Comparison of ENCODE assay signal across 3 fruit fly cellular contexts in genomic region chr3L:6263470-6263869, dm6.
TF ChIP-seq lines count a peak whose summit lies in the region.

No protein-coding gene starts in this region.

- TF ChIP-seq CTCF in whole organism, embryonic (GFP tag; optimal IDR thresholded peaks at IDR 0.05; lab: Kevin White, UChicago), result no peak

TF ChIP-seq in whole organism, embryonic, 481 proteins besides CTCF, POLR2A, EP300 and RAD21:
- TF ChIP-seq Stat92E (GFP tag; optimal IDR thresholded peaks at IDR 0.05; lab: Kevin White, UChicago) (no peak), CG4424 (GFP tag; optimal IDR thresholded peaks at IDR 0.05; lab: Kevin White, UChicago) (no peak), Drgx (GFP tag; IDR thresholded peaks at IDR 0.05; lab: Robert Waterston, UW) (0 out of 2 replicates have a peak, but pooled peaks have one; percentile 37), CG7963 (GFP tag; IDR thresholded peaks at IDR 0.05; lab: Robert Waterston, UW; ENCODE audit: partially characterized antibody) (0 out of 3 replicates have a peak, but pooled peaks have one; percentile 29), trh (GFP tag; optimal IDR thresholded peaks at IDR 0.05; lab: Kevin White, UChicago) (no peak), ci (GFP tag; IDR thresholded peaks at IDR 0.05; lab: Robert Waterston, UW) (0 out of 3 replicates have a peak, but pooled peaks have one; percentile 8), CG9609 (GFP tag; optimal IDR thresholded peaks at IDR 0.05; lab: Kevin White, UChicago) (no peak)

TF ChIP-seq in whole organism, prepupa, 60 proteins besides CTCF, POLR2A, EP300 and RAD21 (continues in another document):
- TF ChIP-seq eg (GFP tag; IDR thresholded peaks at IDR 0.05; lab: Robert Waterston, UW) (peak; percentile 37; the same call in 1 of the 3 replicates), CG10669 (GFP tag; optimal IDR thresholded peaks at IDR 0.05; lab: Kevin White, UChicago) (no peak), Smox (GFP tag; optimal IDR thresholded peaks at IDR 0.05; lab: Kevin White, UChicago) (no peak), dsx (GFP tag; optimal IDR thresholded peaks at IDR 0.05; lab: Kevin White, UChicago; ENCODE audit: poor library complexity, severe bottlenecking) (no peak), CG6163 (GFP tag; IDR thresholded peaks at IDR 0.05; lab: Robert Waterston, UW) (no peak), CG32006 (GFP tag; optimal IDR thresholded peaks at IDR 0.05; lab: Kevin White, UChicago) (peak; percentile 81), vri (GFP tag; optimal IDR thresholded peaks at IDR 0.05; lab: Kevin White, UChicago) (no peak), Eip78C (GFP tag; lab: Kevin White, UChicago) (peak; percentile 58), Ets21C (GFP tag; optimal IDR thresholded peaks at IDR 0.05; lab: Kevin White, UChicago) (no peak), lz (GFP tag; optimal IDR thresholded peaks at IDR 0.05; lab: Kevin White, UChicago) (no peak), CG8632 (GFP tag; optimal IDR thresholded peaks at IDR 0.05; lab: Kevin White, UChicago) (no peak), achi (GFP tag; optimal IDR thresholded peaks at IDR 0.05; lab: Kevin White, UChicago) (peak; percentile 4), CG8319 (GFP tag; optimal IDR thresholded peaks at IDR 0.05; lab: Kevin White, UChicago) (no peak), CG11902 (GFP tag; optimal IDR thresholded peaks at IDR 0.05; lab: Kevin White, UChicago) (no peak), CG6276 (GFP tag; optimal IDR thresholded peaks at IDR 0.05; lab: Kevin White, UChicago) (peak; percentile 39), CG4318 (GFP tag; optimal IDR thresholded peaks at IDR 0.05; lab: Kevin White, UChicago) (peak; percentile 56), Blimp-1 (GFP tag; optimal IDR thresholded peaks at IDR 0.05; lab: Kevin White, UChicago) (no peak), CG3919 (GFP tag; optimal IDR thresholded peaks at IDR 0.05; lab: Kevin White, UChicago) (no peak), Eip93F (GFP tag; optimal IDR thresholded peaks at IDR 0.05; lab: Kevin White, UChicago) (no peak), CG6808 (GFP tag; optimal IDR thresholded peaks at IDR 0.05; lab: Kevin White, UChicago) (no peak), Ets96B (tag; optimal IDR thresholded peaks at IDR 0.05; lab: Kevin White, UChicago) (no peak), pdm3 (GFP tag; optimal IDR thresholded peaks at IDR 0.05; lab: Kevin White, UChicago) (no peak), salr (GFP tag; optimal IDR thresholded peaks at IDR 0.05; lab: Kevin White, UChicago) (peak in 1 of 2 experiments; percentile 47), Lpt (GFP tag; optimal IDR thresholded peaks at IDR 0.05; lab: Kevin White, UChicago) (no peak), CG6792 (GFP tag; optimal IDR thresholded peaks at IDR 0.05; lab: Kevin White, UChicago) (no peak), net (GFP tag; optimal IDR thresholded peaks at IDR 0.05; lab: Kevin White, UChicago) (peak; percentile 17), CG9139 (GFP tag; optimal IDR thresholded peaks at IDR 0.05; lab: Kevin White, UChicago) (no peak), dac (GFP tag; optimal IDR thresholded peaks at IDR 0.05; lab: Kevin White, UChicago) (peak; percentile 12), OdsH (GFP tag; optimal IDR thresholded peaks at IDR 0.05; lab: Kevin White, UChicago) (peak; percentile 4), CG3032 (tag; optimal IDR thresholded peaks at IDR 0.05; lab: Kevin White, UChicago) (no peak), Sox14 (GFP tag; optimal IDR thresholded peaks at IDR 0.05; lab: Kevin White, UChicago) (no peak), CG31627 (GFP tag; optimal IDR thresholded peaks at IDR 0.05; lab: Kevin White, UChicago) (no peak), Eip75B (GFP tag; optimal IDR thresholded peaks at IDR 0.05; lab: Kevin White, UChicago) (no peak), CG6854 (GFP tag; optimal IDR thresholded peaks at IDR 0.05; lab: Kevin White, UChicago) (no peak), fd59A (GFP tag; optimal IDR thresholded peaks at IDR 0.05; lab: Kevin White, UChicago) (no peak), CG15336 (GFP tag; IDR thresholded peaks at IDR 0.05; lab: Robert Waterston, UW) (peak; percentile 72), CG11762 (GFP tag; optimal IDR thresholded peaks at IDR 0.05; lab: Kevin White, UChicago; ENCODE audit: insufficient read depth) (no peak), CG11294 (GFP tag; IDR thresholded peaks at IDR 0.05; lab: Robert Waterston, UW) (no peak), CG16779 (tag; optimal IDR thresholded peaks at IDR 0.05; lab: Kevin White, UChicago) (no peak), ss (GFP tag; optimal IDR thresholded peaks at IDR 0.05; lab: Kevin White, UChicago) (no peak), svp (GFP tag; lab: Kevin White, UChicago) (no peak), acj6 (GFP tag; optimal IDR thresholded peaks at IDR 0.05; lab: Kevin White, UChicago) (no peak), Met (GFP tag; optimal IDR thresholded peaks at IDR 0.05; lab: Kevin White, UChicago) (no peak), Hr4 (GFP tag; optimal IDR thresholded peaks at IDR 0.05; lab: Kevin White, UChicago) (peak; percentile 82)

TF ChIP-seq in whole organism, pupa, 21 proteins besides CTCF, POLR2A, EP300 and RAD21:
- TF ChIP-seq CG34367 (tag; optimal IDR thresholded peaks at IDR 0.05; lab: Kevin White, UChicago) (no peak), CG12605 (GFP tag; IDR thresholded peaks at IDR 0.05; lab: Robert Waterston, UW) (no peak), CG14655 (GFP tag; optimal IDR thresholded peaks at IDR 0.05; lab: Kevin White, UChicago) (peak; percentile 65), CG10348 (GFP tag; IDR thresholded peaks at IDR 0.05; lab: Robert Waterston, UW) (no peak), EcR (GFP tag; optimal IDR thresholded peaks at IDR 0.05; lab: Kevin White, UChicago) (no peak), Snoo (tag; optimal IDR thresholded peaks at IDR 0.05; lab: Kevin White, UChicago) (no peak), D1 (tag; optimal IDR thresholded peaks at IDR 0.05; lab: Kevin White, UChicago) (no peak), Pif1A (GFP tag; optimal IDR thresholded peaks at IDR 0.05; lab: Kevin White, UChicago) (no peak), Pif1B (GFP tag; optimal IDR thresholded peaks at IDR 0.05; lab: Kevin White, UChicago) (no peak), CG17806 (tag; optimal IDR thresholded peaks at IDR 0.05; lab: Kevin White, UChicago) (no peak), CG13204 (GFP tag; optimal IDR thresholded peaks at IDR 0.05; lab: Kevin White, UChicago) (no peak), CG32121 (GFP tag; IDR thresholded peaks at IDR 0.05; lab: Robert Waterston, UW) (no peak), CG8301 (tag; optimal IDR thresholded peaks at IDR 0.05; lab: Kevin White, UChicago) (peak; percentile 79), CG9948 (tag; optimal IDR thresholded peaks at IDR 0.05; lab: Kevin White, UChicago) (no peak)
